Worm (Caenorhabditis elegans) whole organism, young adult: Measurements from ENCODE around the gene F34D10.9.

Source experiments
- D2030.7 ChIP-seq: fragments of 200-800 bp; sonication (Bioruptor generic); IDR thresholded peaks from 2 replicates; pipeline ENCODE4 v1.3.6; 2022; ENCODE audit warnings: missing genetic modification reagents, missing genetic modification characterization, missing compliant biosample characterization
- F33H1.4 ChIP-seq: fragments of 200-800 bp; sonication (Bioruptor generic); IDR thresholded peaks from 2 replicates; pipeline ENCODE4 v1.3.6; 2022; ENCODE audit warnings: missing genetic modification reagents, missing genetic modification characterization, missing compliant biosample characterization
- F49E8.2 ChIP-seq: sonication (generic microtip); optimal IDR thresholded peaks from 3 replicates; lab custom pipeline; 2017; ENCODE audit warnings: missing genetic modification characterization, mild to moderate bottlenecking, missing compliant biosample characterization, antibody characterized with exemption, moderate library complexity; ENCODE audit not compliant: insufficient read depth
- F52B5.7 ChIP-seq: sonication (generic microtip); optimal IDR thresholded peaks from 2 replicates; lab custom pipeline; 2016; ENCODE audit warnings: mild to moderate bottlenecking, missing genetic modification characterization, missing compliant biosample characterization
- F57A8.1 ChIP-seq: fragments of 200-800 bp; sonication (Bioruptor generic); optimal IDR thresholded peaks from 2 replicates; lab custom pipeline; 2018; ENCODE audit warnings: mild to moderate bottlenecking, missing genetic modification characterization, moderate library complexity, missing compliant biosample characterization
- K12H6.12 ChIP-seq: fragments of 200-800 bp; sonication (Bioruptor generic); optimal IDR thresholded peaks from 2 replicates; lab custom pipeline; 2018; ENCODE audit warnings: mild to moderate bottlenecking, missing genetic modification characterization, missing compliant biosample characterization
- Y53F4B.3 ChIP-seq: fragments of 200-800 bp; sonication (Bioruptor generic); IDR thresholded peaks from 2 replicates; pipeline ENCODE4 v1.3.6; 2022; ENCODE audit warnings: missing genetic modification reagents, missing genetic modification characterization, missing compliant biosample characterization
- ama-1 ChIP-seq, 3 experiments: fragments of 150-350 bp in 1 of 3; sonication (generic microtip) in 2 of 3; optimal IDR thresholded peaks; 2 replicates each; lab custom pipeline; 2014 to 2018; ENCODE audit warnings: missing biosample characterization in 2 of 3, missing genetic modification characterization in 2 of 3, missing genetic modification reagents in 2 of 3
- attf-5 ChIP-seq: fragments of 200-800 bp; sonication (Bioruptor generic); optimal IDR thresholded peaks from 2 replicates; lab custom pipeline; 2018; ENCODE audit warnings: mild to moderate bottlenecking, missing genetic modification characterization, missing compliant biosample characterization
- bed-2 ChIP-seq: fragments of 200-800 bp; sonication (Bioruptor generic); IDR thresholded peaks from 2 replicates; pipeline ENCODE4 v1.3.6; 2022; ENCODE audit warnings: missing genetic modification reagents, missing genetic modification characterization, missing compliant biosample characterization
- cebp-1 ChIP-seq, 2 experiments: fragments of 200-800 bp in 1 of 2; sonication (Bioruptor generic) in 1 of 2; sonication (generic microtip) in 1 of 2; IDR thresholded peaks in 1 of 2; optimal IDR thresholded peaks in 1 of 2; 2 replicates each; pipeline versions ENCODE4 v1.3.6 to Lab custom; 2017 to 2022; ENCODE audit warnings: missing compliant biosample characterization in 2 of 2, missing genetic modification characterization in 2 of 2, mild to moderate bottlenecking in 1 of 2, missing genetic modification reagents in 1 of 2, moderate library complexity in 1 of 2
- cebp-2 ChIP-seq: fragments of 200-800 bp; sonication (Bioruptor generic); IDR thresholded peaks from 2 replicates; pipeline ENCODE4 v1.3.6; 2022; ENCODE audit warnings: missing genetic modification characterization, missing compliant biosample characterization
- dpl-1 ChIP-seq: fragments of 150-350 bp; optimal IDR thresholded peaks from 2 replicates; lab custom pipeline; 2014; ENCODE audit warnings: missing biosample characterization, missing genetic modification reagents, missing genetic modification characterization
- efl-1 ChIP-seq: fragments of 150-350 bp; optimal IDR thresholded peaks from 2 replicates; lab custom pipeline; 2014; ENCODE audit warnings: missing biosample characterization, missing genetic modification reagents, missing genetic modification characterization
- gei-17 ChIP-seq: fragments of 200-800 bp; sonication (Bioruptor generic); optimal IDR thresholded peaks from 2 replicates; lab custom pipeline; 2018; ENCODE audit warnings: mild to moderate bottlenecking, missing genetic modification characterization, missing compliant biosample characterization
- hlh-26 ChIP-seq: fragments of 200-800 bp; sonication (Bioruptor generic); conservative IDR thresholded peaks from 2 replicates; pipeline ENCODE4 v1.3.6; 2022; ENCODE audit warnings: missing genetic modification reagents, missing genetic modification characterization, missing compliant biosample characterization
- hmg-1.2 ChIP-seq: fragments of 200-800 bp; sonication (Bioruptor generic); IDR thresholded peaks from 2 replicates; pipeline ENCODE4 v1.3.6; 2022; ENCODE audit warnings: missing genetic modification reagents, missing genetic modification characterization, missing compliant biosample characterization
- hmg-20 ChIP-seq: fragments of 200-800 bp; sonication (Bioruptor generic); IDR thresholded peaks from 2 replicates; pipeline ENCODE4 v1.3.6; 2022; ENCODE audit warnings: missing genetic modification reagents, missing genetic modification characterization, missing compliant biosample characterization
- lin-35 ChIP-seq, 3 experiments: fragments of 150-350 bp in 2 of 3; sonication (generic microtip) in 1 of 3; optimal IDR thresholded peaks; 2 replicates each; lab custom pipeline; 2014 to 2018; ENCODE audit warnings: missing biosample characterization in 3 of 3, missing genetic modification characterization in 3 of 3, missing genetic modification reagents in 3 of 3
- madf-3 ChIP-seq: fragments of 200-800 bp; sonication (Bioruptor generic); IDR thresholded peaks from 2 replicates; pipeline ENCODE4 v1.3.6; 2022; ENCODE audit warnings: missing genetic modification reagents, missing genetic modification characterization, missing compliant biosample characterization
- madf-6 ChIP-seq: fragments of 200-800 bp; sonication (Bioruptor generic); IDR thresholded peaks from 2 replicates; pipeline ENCODE4 v1.3.6; 2022; ENCODE audit warnings: missing genetic modification reagents, missing genetic modification characterization, missing compliant biosample characterization
- mcd-1 ChIP-seq: fragments of 200-800 bp; sonication (Bioruptor generic); IDR thresholded peaks from 2 replicates; pipeline ENCODE4 v1.3.6; 2022; ENCODE audit warnings: missing genetic modification reagents, missing genetic modification characterization, missing compliant biosample characterization
- nfyb-1 ChIP-seq: fragments of 200-800 bp; sonication (Bioruptor generic); IDR thresholded peaks from 2 replicates; pipeline ENCODE4 v1.3.6; 2022; ENCODE audit warnings: missing genetic modification reagents, missing genetic modification characterization, missing compliant biosample characterization
- rcor-1 ChIP-seq: fragments of 200-800 bp; sonication (Bioruptor generic); IDR thresholded peaks from 2 replicates; pipeline ENCODE4 v1.3.6; 2022; ENCODE audit warnings: missing genetic modification reagents, missing genetic modification characterization, missing compliant biosample characterization
- rpc-1 ChIP-seq, 2 experiments: fragments of 150-350 bp in 1 of 2; sonication (generic microtip) in 1 of 2; optimal IDR thresholded peaks; 2 replicates each; lab custom pipeline; 2014 to 2018; ENCODE audit warnings: missing biosample characterization in 1 of 2, missing genetic modification characterization in 1 of 2, missing genetic modification reagents in 1 of 2, missing genotype in 1 of 2
- snpc-3.4 ChIP-seq: sonication (generic microtip); optimal IDR thresholded peaks from 2 replicates; lab custom pipeline; 2017; ENCODE audit warnings: missing genetic modification characterization, mild to moderate bottlenecking, missing compliant biosample characterization, antibody characterized with exemption, moderate library complexity, missing genotype, missing genetic modification reagents
- somi-1 ChIP-seq: fragments of 200-800 bp; sonication (Bioruptor generic); optimal IDR thresholded peaks from 2 replicates; lab custom pipeline; 2018; ENCODE audit warnings: mild to moderate bottlenecking, missing genetic modification characterization, missing compliant biosample characterization
- sptf-2 ChIP-seq: fragments of 200-800 bp; sonication (Bioruptor generic); optimal IDR thresholded peaks from 2 replicates; lab custom pipeline; 2018; ENCODE audit warnings: mild to moderate bottlenecking, missing genetic modification characterization, missing compliant biosample characterization
- tbp1 ChIP-seq: fragments of 200-800 bp; sonication (Bioruptor generic); optimal IDR thresholded peaks from 2 replicates; lab custom pipeline; 2018; ENCODE audit warnings: mild to moderate bottlenecking, missing genetic modification characterization, missing compliant biosample characterization
- unc-62 ChIP-seq: fragments of 150-350 bp; optimal IDR thresholded peaks from 2 replicates; lab custom pipeline; 2014; ENCODE audit warnings: missing biosample characterization, missing genetic modification reagents, missing genetic modification characterization
- zfh-2 ChIP-seq: fragments of 200-800 bp; sonication (Bioruptor generic); conservative IDR thresholded peaks from 2 replicates; pipeline ENCODE4 v1.3.6; 2022; ENCODE audit warnings: missing genetic modification reagents, missing genetic modification characterization, missing compliant biosample characterization
- ztf-6 ChIP-seq: fragments of 200-800 bp; sonication (Bioruptor generic); IDR thresholded peaks from 2 replicates; pipeline ENCODE4 v1.3.6; 2022; ENCODE audit warnings: missing genetic modification reagents, missing genetic modification characterization, missing compliant biosample characterization

Gene F34D10.9

DNA sequence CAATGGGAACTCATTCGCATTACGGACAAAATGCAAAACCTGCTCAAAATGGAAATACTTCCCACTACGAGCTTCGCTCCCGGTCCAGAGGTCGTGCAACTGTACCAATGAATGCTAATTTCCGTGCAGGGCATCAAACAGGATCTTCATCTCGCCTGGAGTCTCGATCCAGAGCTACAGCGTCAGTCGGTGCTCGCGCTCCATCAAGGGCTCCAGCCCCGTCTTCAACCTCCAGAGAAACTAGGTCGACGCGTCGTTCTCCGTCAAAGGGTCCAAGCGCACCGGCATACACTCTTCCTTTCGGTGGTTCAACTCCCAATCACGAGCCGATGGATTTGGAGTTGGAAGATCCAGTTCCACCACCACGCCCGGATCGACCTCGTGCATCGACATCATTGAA is 8.3 kb upstream of the F34D10.9 start:
- no peak for TF ChIP-seq cebp-2 (GFP tag; lab: Robert Waterston, UW)
- TF ChIP-seq Y53F4B.3 (GFP tag; lab: Robert Waterston, UW), result no peak
- TF ChIP-seq zfh-2 (GFP tag; lab: Robert Waterston, UW), result peak; percentile 82
- TF ChIP-seq cebp-1 (GFP tag; IDR thresholded peaks at IDR 0.05; lab: Robert Waterston, UW), result no peak
- TF ChIP-seq cebp-1 (tag; optimal IDR thresholded peaks at IDR 0.05; lab: Kevin White, UChicago), result no peak
- no peak for TF ChIP-seq ztf-6 (GFP tag; lab: Robert Waterston, UW)
- TF ChIP-seq rpc-1 (optimal IDR thresholded peaks at IDR 0.05; lab: Kevin White, UChicago), result no peak
- TF ChIP-seq rpc-1 (tag; optimal IDR thresholded peaks at IDR 0.05; lab: Kevin White, UChicago), result no peak
- TF ChIP-seq madf-3 (GFP tag; lab: Robert Waterston, UW), result no peak

DNA sequence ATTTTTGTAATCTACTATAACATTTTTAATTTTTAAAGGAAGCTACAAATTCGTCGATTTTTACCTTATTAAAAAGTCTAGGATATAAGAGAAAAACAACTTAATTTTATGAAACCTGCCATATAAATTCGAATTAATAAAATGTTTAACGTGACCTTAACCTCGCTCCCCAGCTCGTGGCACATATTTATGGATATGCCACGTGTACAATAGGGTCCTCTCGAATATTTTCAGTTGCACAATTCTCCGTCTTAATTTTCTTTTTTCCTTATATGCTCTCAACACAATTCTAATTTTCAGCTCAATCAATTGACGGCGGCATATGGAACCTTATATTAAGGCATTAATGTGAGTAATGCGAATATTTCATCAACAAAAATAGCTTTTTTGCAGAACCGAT is 6.9 kb upstream of the F34D10.9 start, which contains the start of gene F34D10.4:
TSS of gene F34D10.4 (plus strand) at position 301 of the 400 bp plus-strand sequence.
- TF ChIP-seq ztf-6 (GFP tag; lab: Robert Waterston, UW), result no peak
- TF ChIP-seq bed-2, result no peak
- TF ChIP-seq nfyb-1 (GFP tag; lab: Robert Waterston, UW), result no peak
- TF ChIP-seq tbp1 (GFP tag; lab: Kevin White, UChicago), result no peak
- no peak for TF ChIP-seq madf-3 (GFP tag; lab: Robert Waterston, UW)
- no peak for TF ChIP-seq snpc-3.4 (tag; lab: Kevin White, UChicago)
- TF ChIP-seq sptf-2 (GFP tag; lab: Kevin White, UChicago), result no peak
- TF ChIP-seq, all 124 proteins: peak for 0

DNA sequence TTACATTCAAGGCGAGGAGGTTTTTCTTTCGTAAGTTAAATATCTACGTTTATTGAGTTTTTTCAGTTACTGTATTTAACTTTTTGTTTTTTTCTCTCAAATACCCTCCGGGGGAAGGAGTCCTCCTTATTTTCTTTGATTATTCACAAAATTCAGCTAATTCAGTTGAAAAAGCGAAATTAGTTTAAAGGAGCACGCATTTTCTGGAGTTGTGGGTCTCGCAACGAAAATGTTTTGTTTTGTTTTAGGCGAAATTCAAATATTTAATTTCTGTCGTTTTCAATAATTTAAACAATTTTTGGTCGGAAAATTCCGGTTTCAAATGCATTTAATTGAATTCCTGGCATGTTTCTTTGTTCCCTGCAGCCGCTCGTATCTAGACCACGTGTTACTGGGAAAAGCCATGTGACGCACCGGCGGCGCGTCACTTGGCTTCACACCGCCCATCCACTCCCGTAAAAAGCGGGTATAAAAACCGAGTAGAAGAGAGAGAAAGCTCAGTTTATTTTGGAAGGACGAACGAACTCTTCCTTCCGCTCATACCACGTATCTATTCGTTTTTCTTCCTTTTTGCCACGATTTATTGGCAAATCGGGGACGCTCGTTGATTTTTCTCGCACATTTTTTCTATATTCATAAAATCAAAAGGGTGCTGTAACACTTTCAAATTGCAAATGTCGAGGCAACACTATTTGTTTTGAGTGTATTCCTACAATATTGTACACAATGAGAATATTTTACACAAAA is 6.3 kb upstream of the F34D10.9 start:
- peak; percentile 12 for TF ChIP-seq somi-1 (GFP tag; lab: Kevin White, UChicago)
- TF ChIP-seq ama-1 (optimal IDR thresholded peaks at IDR 0.05; lab: Kevin White, UChicago), result peak; percentile 32
- no peak for TF ChIP-seq ama-1 (GFP tag; optimal IDR thresholded peaks at IDR 0.05; lab: Kevin White, UChicago)
- TF ChIP-seq lin-35 (GFP tag; optimal IDR thresholded peaks at IDR 0.05; lab: Kevin White, UChicago), result no peak
- TF ChIP-seq D2030.7 (GFP tag; lab: Robert Waterston, UW), result 0 out of 2 replicates have a peak, but pooled peaks have one; percentile 20
- peak; percentile 10 for TF ChIP-seq snpc-3.4 (tag; lab: Kevin White, UChicago)
- TF ChIP-seq zfh-2 (GFP tag; lab: Robert Waterston, UW), result peak; percentile 46; the same call in 1 of the 2 replicates
- no peak for TF ChIP-seq gei-17 (GFP tag; lab: Kevin White, UChicago)
- TF ChIP-seq F33H1.4, result peak; percentile 70

DNA sequence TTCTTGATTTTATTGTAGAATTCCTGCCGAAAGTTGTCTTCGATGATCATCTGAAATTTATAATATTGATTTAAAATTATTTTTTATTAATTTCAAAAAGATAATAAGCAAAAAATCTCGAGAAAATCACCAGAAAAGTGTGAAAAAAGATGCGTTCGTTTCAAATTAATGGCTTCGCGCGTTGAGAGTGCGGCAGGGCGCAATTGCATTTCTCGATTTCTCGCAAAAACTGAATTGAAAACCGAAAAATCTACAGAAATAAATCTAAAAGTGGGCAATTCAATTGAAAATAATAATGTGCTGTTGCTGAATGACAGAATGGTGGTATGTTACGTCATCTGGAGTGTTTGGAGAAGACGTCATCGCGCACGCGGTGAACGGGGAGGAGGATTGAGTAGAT is 5.6 kb upstream of the F34D10.9 start, which contains the start of gene evl-18:
TSS of gene evl-18 (minus strand) at position 50 of the 400 bp plus-strand sequence.
- TF ChIP-seq efl-1 (peak; percentile 38), dpl-1 (GFP tag; lab: Kevin White, UChicago) (no peak), mcd-1 (peak; percentile 69)

DNA sequence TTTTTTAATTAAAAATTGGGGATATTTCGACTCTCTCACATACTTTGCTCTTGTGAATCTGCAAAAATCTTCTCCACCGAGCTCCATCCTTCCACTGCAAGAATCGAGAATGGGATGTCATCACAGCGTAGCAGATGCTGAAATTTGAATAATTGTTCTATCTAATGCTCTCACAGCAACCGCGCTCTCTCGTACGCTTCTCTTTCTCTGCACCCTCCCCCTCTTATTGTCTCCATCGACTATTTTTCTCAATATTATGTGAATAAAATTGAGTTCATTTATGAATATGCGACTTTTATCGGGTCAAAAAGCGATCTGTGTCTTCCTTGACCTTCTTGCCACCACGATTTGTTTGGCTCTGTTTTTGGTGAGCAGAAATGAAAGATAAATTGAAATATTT is 4.6 kb upstream of the F34D10.9 start, which contains the start of gene F34D10.3:
TSS of gene F34D10.3 (plus strand) at position 249 of the 400 bp plus-strand sequence.
- TF ChIP-seq madf-6 (GFP tag; lab: Robert Waterston, UW), result 0 out of 2 replicates have a peak, but pooled peaks have one; percentile 12
- peak; percentile 7 for TF ChIP-seq attf-5
- TF ChIP-seq D2030.7 (GFP tag; lab: Robert Waterston, UW), result no peak
- peak; percentile 61; the same call in 1 of the 2 replicates for TF ChIP-seq hmg-1.2 (GFP tag; lab: Robert Waterston, UW)

DNA sequence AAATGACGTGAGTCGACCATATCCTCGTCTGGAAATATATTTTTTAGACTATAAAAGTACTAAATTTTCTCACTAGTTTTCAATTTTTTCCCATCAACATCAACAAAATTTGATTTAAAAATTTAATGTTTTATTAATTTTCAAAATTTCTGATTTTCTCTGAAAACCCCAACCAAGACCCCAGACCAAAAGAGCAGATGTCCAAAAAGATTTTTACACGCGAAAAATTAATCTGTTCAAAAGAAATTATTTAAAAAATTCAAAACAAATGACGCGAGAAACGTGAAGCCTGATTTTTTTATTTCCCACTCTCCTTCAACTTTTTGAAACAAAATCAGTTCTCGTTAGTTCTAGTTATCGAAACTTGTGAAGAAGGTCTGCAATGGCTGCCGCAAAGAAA is 1.1 kb upstream of the F34D10.9 start, which contains the start of gene F34D10.8:
TSS of gene F34D10.8 (plus strand) at position 301 of the 400 bp plus-strand sequence.
- TF ChIP-seq F49E8.2 (tag; lab: Kevin White, UChicago) (no peak), hmg-20 (no peak), F52B5.7 (tag; lab: Kevin White, UChicago) (no peak), F57A8.1 (no peak), dpl-1 (GFP tag; lab: Kevin White, UChicago) (no peak), unc-62 (GFP tag; lab: Kevin White, UChicago) (no peak), K12H6.12 (no peak), F33H1.4 (no peak), rcor-1 (GFP tag; lab: Robert Waterston, UW) (no peak), mcd-1 (no peak), hlh-26 (GFP tag; lab: Robert Waterston, UW) (no peak)
- TF ChIP-seq, all 124 proteins: peak for 0
